Worm (Caenorhabditis elegans) whole organism, midembryonic: ENCODE results near the gene rpt-4.

Source experiments
- flt-1 ChIP-seq: fragments of 200-800 bp; sonication (Bioruptor generic); IDR thresholded peaks from 2 replicates; pipeline ENCODE4 v1.3.6; 2022; ENCODE audit warnings: missing genetic modification characterization, missing compliant biosample characterization
- med-1 ChIP-seq: sonication (generic microtip); optimal IDR thresholded peaks from 2 replicates; lab custom pipeline; 2017; ENCODE audit warnings: missing genetic modification characterization, mild to moderate bottlenecking, missing compliant biosample characterization, antibody characterized with exemption, missing genetic modification reagents; ENCODE audit not compliant: insufficient read depth
- ztf-23 ChIP-seq: fragments of 200-800 bp; sonication (Bioruptor generic); IDR thresholded peaks from 2 replicates; pipeline ENCODE4 v1.3.6; 2022; ENCODE audit warnings: missing genetic modification reagents, missing genetic modification characterization, missing compliant biosample characterization
- ztf-29 ChIP-seq: fragments of 200-800 bp; sonication (Bioruptor generic); IDR thresholded peaks from 2 replicates; pipeline ENCODE4 v1.3.6; 2022; ENCODE audit warnings: missing genetic modification reagents, missing genetic modification characterization, missing compliant biosample characterization

ce11 chrII:68757-69156, 22.7 kb upstream of the rpt-4 start:
- TF ChIP-seq ztf-29 (GFP tag; lab: Robert Waterston, UW) = no peak
- TF ChIP-seq flt-1 (GFP tag; lab: Robert Waterston, UW) = no peak
- TF ChIP-seq med-1 (GFP tag; lab: Kevin White, UChicago) = no peak
- no peak for TF ChIP-seq ztf-23 (GFP tag; lab: Robert Waterston, UW)
